Worm (Caenorhabditis elegans): ENCODE data around the gene ent-3.

ce11 chrV:14187104-14187503 lies 48.7 kb downstream of the ent-3 start:
- no peak for TF ChIP-seq him-1 (tag; optimal IDR thresholded peaks at IDR 0.05)
- TF ChIP-seq W03F9.2 (tag; optimal IDR thresholded peaks at IDR 0.05), result no peak
